Worm (Caenorhabditis elegans) whole organism, L3 larva: Measurements from ENCODE around the gene F40B5.2.

Experiments used
- ZK546.5 ChIP-seq: sonication (generic microtip); optimal IDR thresholded peaks from 2 replicates; lab custom pipeline; 2017; ENCODE audit warnings: missing biosample characterization, missing genetic modification characterization
- ceh-16 ChIP-seq: sonication (generic microtip); optimal IDR thresholded peaks from 2 replicates; lab custom pipeline; 2017; ENCODE audit warnings: missing biosample characterization, missing genetic modification characterization
- elt-2 ChIP-seq: sonication (generic microtip); optimal IDR thresholded peaks from 2 replicates; lab custom pipeline; 2016; ENCODE audit warnings: missing genetic modification reagents, mild to moderate bottlenecking, missing genetic modification characterization, missing compliant biosample characterization
- lin-39 ChIP-seq: fragments of 150-350 bp; optimal IDR thresholded peaks from 2 replicates; lab custom pipeline; 2018; ENCODE audit warnings: missing biosample characterization, missing genetic modification reagents, missing genetic modification characterization
- nhr-11 ChIP-seq: fragments of 150-350 bp; optimal IDR thresholded peaks from 2 replicates; lab custom pipeline; 2014; ENCODE audit warnings: missing biosample characterization, missing genetic modification characterization
- nhr-23 ChIP-seq: fragments of 150-350 bp; optimal IDR thresholded peaks from 2 replicates; lab custom pipeline; 2014; ENCODE audit warnings: missing biosample characterization, missing genetic modification reagents, missing genetic modification characterization
- nhr-25 ChIP-seq: sonication (generic microtip); optimal IDR thresholded peaks from 2 replicates; lab custom pipeline; 2017; ENCODE audit warnings: missing biosample characterization, missing genetic modification characterization
- nhr-76 ChIP-seq: fragments of 150-350 bp; sonication (generic microtip); optimal IDR thresholded peaks from 5 replicates; lab custom pipeline; 2014; ENCODE audit warnings: missing biosample characterization, missing genetic modification characterization
- pha-4 ChIP-seq: fragments of 150-350 bp; optimal IDR thresholded peaks from 2 replicates; lab custom pipeline; 2014; ENCODE audit warnings: missing biosample characterization, missing genetic modification reagents, missing genetic modification characterization
- skn-1 ChIP-seq: fragments of 150-350 bp; optimal IDR thresholded peaks from 2 replicates; lab custom pipeline; 2014; ENCODE audit warnings: missing biosample characterization, missing genetic modification characterization
- unc-62 ChIP-seq: fragments of 150-350 bp; sonication (generic microtip); optimal IDR thresholded peaks from 4 replicates; lab custom pipeline; 2014; ENCODE audit warnings: missing biosample characterization, missing genetic modification reagents, missing genetic modification characterization

ce11 chrX:8392539-8392996 is 24.9 kb downstream of the F40B5.2 start, which contains the start of gene wrk-1:
- TF ChIP-seq nhr-11 (tag; lab: Kevin White, UChicago) (no peak), pha-4 (no peak), ZK546.5 (tag; lab: Kevin White, UChicago) (no peak), nhr-76 (tag; lab: Kevin White, UChicago) (no peak), elt-2 (peak; percentile 17), skn-1 (tag; lab: Kevin White, UChicago) (no peak), ceh-16 (tag; lab: Kevin White, UChicago) (no peak), nhr-25 (tag; lab: Kevin White, UChicago) (no peak), lin-39 (no peak), unc-62 (GFP tag; lab: Kevin White, UChicago) (no peak), nhr-23 (tag; lab: Kevin White, UChicago) (no peak)
